Fruit fly (Drosophila melanogaster) whole organism: ENCODE measurements around the gene CG14839.

ENCODE experiments used
- CG8478 ChIP-seq: fragments of >200 bp; optimal IDR thresholded peaks from 2 replicates; lab custom pipeline; 2018; ENCODE audit warnings: inconsistent platforms
- Dll ChIP-seq: fragments of >200 bp; optimal IDR thresholded peaks from 2 replicates; lab custom pipeline; 2017
- EcR ChIP-seq, 2 experiments: fragments of >200 bp; optimal IDR thresholded peaks; 2 replicates each; lab custom pipeline; 2017; ENCODE audit warnings: missing biosample characterization in 2 of 2, missing genetic modification characterization in 2 of 2, missing genetic modification reagents in 2 of 2
- pan ChIP-seq: fragments of >200 bp; optimal IDR thresholded peaks from 2 replicates; lab custom pipeline; 2017
- psq ChIP-seq: fragments of >200 bp; optimal IDR thresholded peaks from 2 replicates; lab custom pipeline; 2017
- usp ChIP-seq: fragments of >200 bp; optimal IDR thresholded peaks from 2 replicates; lab custom pipeline; 2017; ENCODE audit warnings: missing biosample characterization, missing genetic modification characterization, mixed read lengths

The CG14839 gene

DNA sequence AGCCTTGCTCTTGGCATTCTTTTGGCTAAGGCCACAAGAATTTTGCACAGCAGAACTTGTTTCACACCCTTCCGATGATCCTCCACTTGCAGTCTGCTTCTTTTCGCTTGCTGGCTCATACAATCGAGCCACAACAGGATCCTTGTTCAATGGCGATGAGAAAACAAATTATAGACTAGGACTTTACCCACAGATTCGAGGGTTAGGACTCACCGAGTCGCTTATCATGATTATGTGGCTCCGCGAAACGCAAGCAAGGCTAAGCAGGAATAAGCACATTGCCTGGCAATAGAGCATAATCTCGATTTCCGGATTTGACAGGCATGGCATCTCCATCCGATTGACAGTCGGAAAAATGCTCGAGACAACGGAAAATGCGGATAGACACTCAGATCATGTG is at the start of gene CG14839, which contains the start of gene CG14841:
Gene CG14839, plus strand, starts transcription at position 301 of the 400 bp plus-strand sequence.
Gene CG14841, minus strand, starts transcription at position 332 of the 400 bp plus-strand sequence.
- TF ChIP-seq usp (GFP tag; lab: Kevin White, UChicago) (no peak), EcR (GFP tag; optimal IDR thresholded peaks at IDR 0.05; lab: Kevin White, UChicago) (no peak), psq (lab: Kevin White, UChicago) (no peak), Dll (no peak), CG8478 (no peak), pan (lab: Kevin White, UChicago) (no peak)

- TF ChIP-seq usp (GFP tag; lab: Kevin White, UChicago) (no peak), Dll (no peak), EcR (GFP tag; optimal IDR thresholded peaks at IDR 0.05; lab: Kevin White, UChicago) (no peak), pan (lab: Kevin White, UChicago) (no peak)
These were observed 47.4 kb upstream of the CG14839 start, which contains the start of gene Dop1R1 for dm6 chr3R:14214776-14215175. Gene Dop1R1 (minus strand): TSS chr3R:14214810.

DNA sequence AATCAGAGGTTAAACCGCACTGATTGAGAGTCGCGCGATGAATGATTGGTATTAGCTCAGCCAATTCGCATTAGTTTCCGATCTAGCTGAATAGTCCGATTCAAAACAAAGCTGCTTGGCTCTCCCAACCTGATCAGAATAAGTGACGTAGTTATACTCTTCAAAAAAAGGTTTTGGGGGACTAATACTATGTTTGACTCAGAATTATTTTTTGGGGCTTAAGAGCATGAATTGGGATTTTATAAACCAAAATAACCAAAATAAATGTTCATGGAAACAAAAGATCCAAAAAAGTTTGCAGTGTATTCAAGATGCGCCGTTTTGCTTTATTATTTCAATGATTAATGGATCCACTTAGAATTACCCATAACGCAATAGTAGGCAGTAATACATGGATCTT is 44.3 kb upstream of the CG14839 start, which contains the start of gene CG9649:
Gene CG9649, minus strand, starts transcription at position 44 of the 400 bp plus-strand sequence.
- TF ChIP-seq pan (lab: Kevin White, UChicago) (no peak), EcR (GFP tag; optimal IDR thresholded peaks at IDR 0.05; lab: Kevin White, UChicago) (no peak), usp (GFP tag; lab: Kevin White, UChicago) (no peak), psq (lab: Kevin White, UChicago) (no peak), Dll (no peak), CG8478 (no peak)

DNA sequence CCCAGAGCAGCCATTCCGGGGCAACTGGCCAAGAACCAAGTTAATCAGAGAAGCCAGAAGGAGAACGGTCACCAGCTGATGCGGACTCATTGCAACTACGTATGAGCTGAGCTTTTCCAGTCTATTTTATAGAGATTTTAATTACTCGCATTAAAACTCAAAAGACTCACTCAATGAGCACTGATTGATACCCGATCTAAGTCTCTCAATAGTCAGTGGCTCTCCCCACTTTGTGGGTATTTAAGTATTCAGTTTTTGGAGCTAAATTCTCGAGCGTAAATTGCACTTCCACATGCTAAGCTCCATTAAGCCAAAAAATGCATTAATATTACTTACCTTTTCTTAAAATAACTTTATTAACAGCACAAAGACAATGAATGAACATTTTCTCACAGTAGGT is 42.1 kb upstream of the CG14839 start, which contains the start of gene CG31326:
Gene CG31326, minus strand, starts transcription at position 101 of the 400 bp plus-strand sequence.
- no peak for TF ChIP-seq usp (GFP tag; lab: Kevin White, UChicago)
- TF ChIP-seq EcR (GFP tag; optimal IDR thresholded peaks at IDR 0.05; lab: Kevin White, UChicago): no peak
- TF ChIP-seq CG8478: no peak
- TF ChIP-seq pan (lab: Kevin White, UChicago): no peak

DNA sequence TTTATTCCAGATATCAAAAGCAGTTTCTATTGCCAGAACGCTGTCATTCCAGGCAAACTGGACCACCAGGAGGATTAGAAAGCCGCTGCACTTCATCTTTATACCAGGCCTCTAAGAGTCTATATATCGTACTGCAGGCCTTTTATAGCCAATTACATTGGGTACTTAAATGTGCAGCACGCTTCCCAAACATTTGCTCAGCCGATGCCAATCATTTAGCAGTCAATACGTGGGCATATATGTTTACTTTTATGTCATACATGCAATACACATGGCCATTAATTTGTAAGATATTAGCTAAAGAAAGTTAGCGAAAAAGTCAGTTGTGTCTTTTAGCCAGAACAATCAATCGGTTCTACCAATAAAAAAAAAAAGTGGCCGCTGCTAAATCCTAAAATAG is 40.7 kb upstream of the CG14839 start, which contains the start of gene CG33109:
Gene CG33109, minus strand, starts transcription at position 101 of the 400 bp plus-strand sequence.
- no peak for TF ChIP-seq EcR (GFP tag; optimal IDR thresholded peaks at IDR 0.05; lab: Kevin White, UChicago)
- no peak for TF ChIP-seq Dll
- no peak for TF ChIP-seq pan (lab: Kevin White, UChicago)
- no peak for TF ChIP-seq psq (lab: Kevin White, UChicago)
- no peak for TF ChIP-seq CG8478
- no peak for TF ChIP-seq usp (GFP tag; lab: Kevin White, UChicago)

DNA sequence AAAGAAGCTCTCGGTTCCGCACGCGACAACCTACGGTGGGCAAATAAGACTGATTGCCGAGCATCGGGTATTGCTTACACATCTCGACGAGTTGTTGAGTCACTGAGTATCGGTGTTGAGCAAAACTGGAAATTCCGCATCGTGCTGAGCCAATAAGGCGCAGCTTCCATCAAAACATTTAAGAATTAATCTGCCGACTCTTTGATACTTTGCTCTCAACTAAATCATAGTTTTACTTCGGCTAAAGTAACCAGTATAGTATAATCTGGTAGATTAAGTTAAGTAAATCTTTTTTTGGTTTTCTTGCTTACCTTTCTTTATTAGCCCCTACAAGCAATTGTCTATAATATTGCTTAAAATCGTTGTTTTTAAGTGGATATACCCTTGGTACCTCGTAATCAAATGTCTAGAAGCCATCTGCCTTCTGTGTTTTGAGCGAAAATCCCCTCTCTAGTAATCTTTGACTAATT is 38.0 kb upstream of the CG14839 start, which contains the start of gene Sp212:
Gene Sp212, minus strand, starts transcription at position 51 of the 470 bp plus-strand sequence.
- TF ChIP-seq psq (lab: Kevin White, UChicago) (no peak), pan (lab: Kevin White, UChicago) (no peak), Dll (no peak), CG8478 (no peak), EcR (GFP tag; optimal IDR thresholded peaks at IDR 0.05; lab: Kevin White, UChicago) (no peak), usp (GFP tag; lab: Kevin White, UChicago) (no peak)

- TF ChIP-seq CG8478 (no peak), psq (lab: Kevin White, UChicago) (no peak), usp (GFP tag; lab: Kevin White, UChicago) (no peak), EcR (GFP tag; optimal IDR thresholded peaks at IDR 0.05; lab: Kevin White, UChicago) (no peak), pan (lab: Kevin White, UChicago) (no peak), Dll (no peak)
These were observed 35.5 kb upstream of the CG14839 start, which contains the start of gene CG9631 for dm6 chr3R:14226662-14227061. Gene CG9631 (minus strand): TSS chr3R:14226762.

dm6 chr3R:14229045-14229444 is 33.1 kb upstream of the CG14839 start, which contains the start of gene CG9624:
Gene CG9624 (minus strand): TSS chr3R:14229145.
- TF ChIP-seq pan (lab: Kevin White, UChicago) (no peak), psq (lab: Kevin White, UChicago) (no peak), Dll (no peak), EcR (GFP tag; optimal IDR thresholded peaks at IDR 0.05; lab: Kevin White, UChicago) (no peak), CG8478 (no peak), usp (GFP tag; lab: Kevin White, UChicago) (no peak)

DNA sequence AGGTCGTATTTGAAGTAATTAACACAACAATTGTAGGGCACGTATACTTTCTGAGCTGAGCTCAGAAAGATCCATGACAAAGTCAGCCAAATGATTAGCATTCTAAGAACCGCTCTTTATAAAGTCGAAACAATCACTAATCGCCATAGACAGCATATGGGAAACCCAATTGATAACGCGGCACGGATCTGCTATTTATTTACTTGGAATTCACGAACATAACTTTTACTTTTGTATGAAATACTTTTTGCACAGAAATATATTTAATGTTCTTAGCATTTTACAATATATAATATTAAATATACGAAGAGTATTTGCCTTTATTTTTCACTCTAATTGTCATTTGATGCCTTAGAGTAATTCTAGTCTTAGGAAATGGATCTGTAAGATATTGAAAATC is 17.6 kb upstream of the CG14839 start, which contains the start of gene CG43291:
Gene CG43291, minus strand, starts transcription at position 101 of the 400 bp plus-strand sequence.
- TF ChIP-seq CG8478 (no peak), pan (lab: Kevin White, UChicago) (no peak), EcR (GFP tag; optimal IDR thresholded peaks at IDR 0.05; lab: Kevin White, UChicago) (no peak), Dll (no peak), usp (GFP tag; lab: Kevin White, UChicago) (no peak)

DNA sequence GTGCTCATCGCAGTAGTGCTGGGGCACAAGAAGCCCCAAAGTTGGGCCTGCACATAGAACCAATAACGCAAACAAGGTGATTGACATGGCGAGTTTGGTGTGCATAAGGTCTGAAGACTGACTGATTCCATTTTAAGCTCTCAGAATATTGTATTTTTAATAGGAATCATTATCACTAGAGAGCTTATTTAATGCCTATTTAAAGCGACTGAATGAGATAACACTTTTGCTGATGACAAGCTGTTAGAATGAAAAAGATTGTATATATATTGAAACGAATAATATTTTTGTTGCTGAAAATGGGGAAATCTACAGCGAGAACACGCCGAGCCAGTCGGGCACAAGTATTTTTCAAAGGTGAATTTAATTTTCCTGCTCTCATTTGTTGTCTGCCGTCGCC is 16.8 kb upstream of the CG14839 start, which contains the start of gene CG9616:
Gene CG9616, minus strand, starts transcription at position 101 of the 400 bp plus-strand sequence.
- TF ChIP-seq usp (GFP tag; lab: Kevin White, UChicago) (no peak), EcR (GFP tag; optimal IDR thresholded peaks at IDR 0.05; lab: Kevin White, UChicago) (no peak), CG8478 (no peak), pan (lab: Kevin White, UChicago) (no peak), Dll (no peak), psq (lab: Kevin White, UChicago) (no peak)

DNA sequence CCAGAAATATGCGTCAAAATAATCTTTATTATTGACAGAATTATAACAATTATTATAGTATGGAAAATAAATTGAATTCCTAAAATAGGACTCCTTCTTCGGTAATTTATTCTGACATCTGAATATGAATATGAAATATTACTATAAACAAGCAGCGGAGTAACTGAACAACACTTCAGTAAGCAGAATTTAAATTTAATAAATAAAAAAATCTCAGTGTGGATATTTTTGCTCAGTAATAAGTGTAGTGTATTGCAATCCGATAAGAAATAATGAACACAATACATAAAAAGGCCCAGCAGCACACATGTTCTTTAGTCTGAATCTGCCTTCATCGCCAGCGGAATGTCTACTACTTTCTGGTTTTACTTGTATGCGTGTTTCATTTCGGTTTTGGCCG is 6.4 kb upstream of the CG14839 start, which contains the start of gene CG43179:
Gene CG43179, plus strand, starts transcription at position 301 of the 400 bp plus-strand sequence.
- TF ChIP-seq psq (lab: Kevin White, UChicago): no peak
- no peak for TF ChIP-seq CG8478
- TF ChIP-seq pan (lab: Kevin White, UChicago): no peak
- no peak for TF ChIP-seq usp (GFP tag; lab: Kevin White, UChicago)
- no peak for TF ChIP-seq EcR (GFP tag; optimal IDR thresholded peaks at IDR 0.05; lab: Kevin White, UChicago)
- no peak for TF ChIP-seq Dll

DNA sequence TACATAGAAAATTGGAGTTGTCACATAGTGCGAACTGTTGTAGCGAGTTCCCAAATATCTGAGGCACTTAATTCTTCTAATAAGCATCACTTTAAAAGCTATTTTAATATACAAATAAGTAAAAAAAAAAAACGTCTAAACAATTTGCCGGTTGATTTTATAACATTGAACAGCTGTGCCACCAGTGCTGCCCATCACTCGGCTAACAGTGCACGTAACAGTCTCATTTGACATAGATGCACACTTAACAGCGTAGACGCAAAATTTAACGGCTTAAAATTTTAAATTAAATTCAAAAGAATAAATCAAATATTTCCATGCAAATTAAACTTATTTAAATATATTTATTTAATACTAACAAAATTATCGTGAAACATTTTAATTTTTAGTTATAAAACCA is 2.4 kb upstream of the CG14839 start, which contains the start of gene MetRS-m:
Gene MetRS-m, minus strand, starts transcription at position 171 of the 400 bp plus-strand sequence.
- TF ChIP-seq psq (lab: Kevin White, UChicago) (no peak), CG8478 (no peak), Dll (no peak), EcR (GFP tag; optimal IDR thresholded peaks at IDR 0.05; lab: Kevin White, UChicago) (no peak), pan (lab: Kevin White, UChicago) (no peak), usp (GFP tag; lab: Kevin White, UChicago) (no peak)
